Worm (Caenorhabditis elegans): ENCODE measurements around the gene ZK809.1.

ZK809.1 gene

DNA sequence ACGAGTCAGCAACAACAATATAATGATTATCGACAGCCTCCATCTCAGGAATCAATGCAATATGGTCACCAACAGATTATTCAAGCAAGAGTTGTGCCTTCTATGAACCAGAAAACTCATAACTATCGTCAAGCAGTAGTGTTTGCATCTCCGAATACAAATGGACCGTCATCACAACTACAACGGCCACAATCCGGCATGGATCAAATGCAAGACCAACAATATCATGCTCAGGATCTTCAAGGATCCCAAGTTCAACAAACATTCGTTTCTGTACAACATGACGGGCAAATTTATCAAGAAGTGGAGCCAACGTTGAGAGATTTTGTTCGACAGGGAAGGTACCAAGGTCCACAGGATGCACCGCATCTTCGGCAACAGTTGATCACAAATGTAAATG is 44.8 kb upstream of the ZK809.1 start:
- TF ChIP-seq nhr-6 (tag; optimal IDR thresholded peaks at IDR 0.05) (no peak), dmd-4 (tag; optimal IDR thresholded peaks at IDR 0.05) (no peak), R02D3.7 (tag; optimal IDR thresholded peaks at IDR 0.05) (no peak), crh-2 (tag; optimal IDR thresholded peaks at IDR 0.05) (no peak), ceh-82 (tag; optimal IDR thresholded peaks at IDR 0.05) (no peak), ama-1 (optimal IDR thresholded peaks at IDR 0.05) (no peak), lin-11 (tag; optimal IDR thresholded peaks at IDR 0.05) (no peak), snpc-4 (tag; optimal IDR thresholded peaks at IDR 0.05) (no peak), mdl-1 (tag; optimal IDR thresholded peaks at IDR 0.05) (no peak), nhr-237 (tag; optimal IDR thresholded peaks at IDR 0.05) (no peak), sma-3 (GFP tag; optimal IDR thresholded peaks at IDR 0.05) (no peak), peb-1 (tag; optimal IDR thresholded peaks at IDR 0.05) (no peak), ztf-11 (tag; optimal IDR thresholded peaks at IDR 0.05) (no peak), alr-1 (tag; optimal IDR thresholded peaks at IDR 0.05) (no peak)

ce11 chrIV:11599717-11600116 is 42.2 kb upstream of the ZK809.1 start:
- TF ChIP-seq ama-1 (optimal IDR thresholded peaks at IDR 0.05) (no peak), nhr-129 (tag; optimal IDR thresholded peaks at IDR 0.05) (no peak), elt-1 (tag; optimal IDR thresholded peaks at IDR 0.05) (peak; percentile 47), ceh-16 (tag; optimal IDR thresholded peaks at IDR 0.05) (peak; percentile 7)

- no peak for TF ChIP-seq mdl-1 (tag; optimal IDR thresholded peaks at IDR 0.05)
- peak; percentile 4 for TF ChIP-seq nhr-21 (tag; optimal IDR thresholded peaks at IDR 0.05)
- TF ChIP-seq snpc-4 (tag; optimal IDR thresholded peaks at IDR 0.05), result no peak
- TF ChIP-seq ztf-4 (tag; optimal IDR thresholded peaks at IDR 0.05), result peak; percentile 32
- no peak for TF ChIP-seq nhr-237 (tag; optimal IDR thresholded peaks at IDR 0.05)
- TF ChIP-seq lin-39 (tag; optimal IDR thresholded peaks at IDR 0.05), result no peak
- peak; percentile 49 for TF ChIP-seq skn-1 (tag; optimal IDR thresholded peaks at IDR 0.05)
- peak; percentile 23 for TF ChIP-seq fos-1 (tag; optimal IDR thresholded peaks at IDR 0.05)
- peak; percentile 92 for TF ChIP-seq unc-55 (GFP tag; optimal IDR thresholded peaks at IDR 0.05)
- no peak for TF ChIP-seq zag-1 (tag; optimal IDR thresholded peaks at IDR 0.05)
- no peak for TF ChIP-seq elt-1 (tag; optimal IDR thresholded peaks at IDR 0.05)
- no peak for TF ChIP-seq nhr-10 (tag; optimal IDR thresholded peaks at IDR 0.05)
- peak; percentile 26 for TF ChIP-seq ZK546.5 (tag; optimal IDR thresholded peaks at IDR 0.05)
- TF ChIP-seq lin-13 (GFP tag; optimal IDR thresholded peaks at IDR 0.05), result peak; percentile 65
- TF ChIP-seq dmd-4 (tag; optimal IDR thresholded peaks at IDR 0.05), result no peak
- peak; percentile 75 for TF ChIP-seq gmeb-1 (tag; optimal IDR thresholded peaks at IDR 0.05)
- no peak for TF ChIP-seq unc-62 (GFP tag; optimal IDR thresholded peaks at IDR 0.05)
- TF ChIP-seq nhr-77 (tag; optimal IDR thresholded peaks at IDR 0.05), result no peak
- no peak for TF ChIP-seq peb-1 (tag; optimal IDR thresholded peaks at IDR 0.05)
- peak; percentile 51 for TF ChIP-seq sma-9 (GFP tag; optimal IDR thresholded peaks at IDR 0.05)
- TF ChIP-seq sma-9 (tag; optimal IDR thresholded peaks at IDR 0.05), result no peak
- TF ChIP-seq ceh-16 (tag; optimal IDR thresholded peaks at IDR 0.05), result no peak
- TF ChIP-seq ztf-1 (GFP tag; conservative IDR thresholded peaks at IDR 0.05), result no peak
- TF ChIP-seq Y55F3AM.14 (GFP tag; optimal IDR thresholded peaks at IDR 0.05), result peak; percentile 21
- peak; percentile 40 for TF ChIP-seq F13H6.1 (tag; optimal IDR thresholded peaks at IDR 0.05)
- TF ChIP-seq nhr-25 (tag; optimal IDR thresholded peaks at IDR 0.05), result peak; percentile 50
- TF ChIP-seq lin-11 (tag; optimal IDR thresholded peaks at IDR 0.05), result peak; percentile 81
- TF ChIP-seq ztf-11 (tag; optimal IDR thresholded peaks at IDR 0.05), result no peak
- TF ChIP-seq nhr-11 (tag; optimal IDR thresholded peaks at IDR 0.05), result no peak
- no peak for TF ChIP-seq nhr-6 (tag; optimal IDR thresholded peaks at IDR 0.05)
- TF ChIP-seq nhr-12 (tag; optimal IDR thresholded peaks at IDR 0.05), result no peak
- TF ChIP-seq blmp-1 (tag; optimal IDR thresholded peaks at IDR 0.05; ENCODE audit: insufficient read depth), result peak; percentile 26
- peak; percentile 63 for TF ChIP-seq nhr-129 (tag; optimal IDR thresholded peaks at IDR 0.05)
- peak; percentile 79 for TF ChIP-seq C34F6.9 (tag; optimal IDR thresholded peaks at IDR 0.05)
- TF ChIP-seq ama-1 (optimal IDR thresholded peaks at IDR 0.05), result peak; percentile 39
- no peak for TF ChIP-seq mbf-1 (tag; optimal IDR thresholded peaks at IDR 0.05)
- TF ChIP-seq sma-3 (GFP tag; optimal IDR thresholded peaks at IDR 0.05), result peak; percentile 46
- TF ChIP-seq crh-2 (tag; optimal IDR thresholded peaks at IDR 0.05), result peak; percentile 57
- TF ChIP-seq ceh-82 (tag; optimal IDR thresholded peaks at IDR 0.05), result no peak
- no peak for TF ChIP-seq R02D3.7 (tag; optimal IDR thresholded peaks at IDR 0.05)
- TF ChIP-seq mab-5 (tag; optimal IDR thresholded peaks at IDR 0.05), result no peak
- TF ChIP-seq sem-4 (tag; optimal IDR thresholded peaks at IDR 0.05), result no peak
- peak; percentile 57 to 94 for TF ChIP-seq lsy-2 (tag; optimal IDR thresholded peaks at IDR 0.05)
Measured at ce11 chrIV:11601721-11602405, 40.0 kb upstream of the ZK809.1 start.

All from whole organism, L2 larva.